Fruit fly (Drosophila melanogaster) whole organism, prepupa: Measurements from ENCODE around the gene prt.

Experiments
- Blimp-1 ChIP-seq: fragments of 200-800 bp; sonication (Bioruptor generic); optimal IDR thresholded peaks from 3 replicates; lab custom pipeline; 2017; ENCODE audit warnings: missing biosample characterization, missing genetic modification characterization, mild to moderate bottlenecking, moderate library complexity, missing genetic modification reagents
- CG10631 ChIP-seq: fragments of 200-800 bp; sonication (Bioruptor generic); optimal IDR thresholded peaks from 2 replicates; lab custom pipeline; 2016; ENCODE audit warnings: missing biosample characterization, missing genetic modification characterization
- CG10669 ChIP-seq: fragments of 200-800 bp; sonication (Bioruptor generic); optimal IDR thresholded peaks from 3 replicates; lab custom pipeline; 2018; ENCODE audit warnings: missing biosample characterization, mild to moderate bottlenecking, missing genetic modification characterization, moderate library complexity
- CG11294 ChIP-seq: fragments of 200-800 bp; sonication (Bioruptor generic); IDR thresholded peaks from 2 replicates; pipeline ENCODE4 v1.3.6; 2022; ENCODE audit warnings: missing biosample characterization, missing genetic modification characterization
- CG11762 ChIP-seq: fragments of 200-800 bp; sonication (Bioruptor generic); optimal IDR thresholded peaks from 3 replicates; lab custom pipeline; 2016; ENCODE audit warnings: missing biosample characterization, missing genetic modification characterization; ENCODE audit not compliant: insufficient read depth
- CG11902 ChIP-seq: fragments of 200-800 bp; sonication (Bioruptor generic); optimal IDR thresholded peaks from 3 replicates; lab custom pipeline; 2016; ENCODE audit warnings: missing biosample characterization, missing genetic modification characterization
- CG1621 ChIP-seq: fragments of 200-800 bp; sonication (Bioruptor generic); optimal IDR thresholded peaks from 3 replicates; lab custom pipeline; 2018; ENCODE audit warnings: missing biosample characterization, mild to moderate bottlenecking, missing genetic modification characterization
- CG16779 ChIP-seq: fragments of 200-800 bp; sonication (Bioruptor generic); optimal IDR thresholded peaks from 3 replicates; lab custom pipeline; 2017; ENCODE audit warnings: missing biosample characterization, mild to moderate bottlenecking, missing genetic modification characterization
- CG3032 ChIP-seq: fragments of 200-800 bp; optimal IDR thresholded peaks from 2 replicates; lab custom pipeline; 2019; ENCODE audit warnings: missing biosample characterization, mild to moderate bottlenecking, missing genetic modification characterization, moderate library complexity
- CG31627 ChIP-seq: fragments of 200-800 bp; sonication (Bioruptor generic); optimal IDR thresholded peaks from 3 replicates; lab custom pipeline; 2016; ENCODE audit warnings: missing biosample characterization, missing genetic modification characterization
- CG34406 ChIP-seq: fragments of 200-800 bp; sonication (Bioruptor generic); optimal IDR thresholded peaks from 3 replicates; lab custom pipeline; 2016; ENCODE audit warnings: missing biosample characterization, missing genetic modification characterization
- CG3919 ChIP-seq: fragments of 200-800 bp; sonication (Bioruptor generic); optimal IDR thresholded peaks from 3 replicates; lab custom pipeline; 2016; ENCODE audit warnings: missing biosample characterization, missing genetic modification characterization
- CG6163 ChIP-seq: fragments of 200-800 bp; sonication (Bioruptor generic); IDR thresholded peaks from 3 replicates; pipeline ENCODE4 v1.3.6; 2022; ENCODE audit warnings: missing biosample characterization, missing genetic modification characterization
- CG6276 ChIP-seq: fragments of 200-800 bp; sonication (Bioruptor generic); optimal IDR thresholded peaks from 2 replicates; lab custom pipeline; 2017; ENCODE audit warnings: missing biosample characterization, mild to moderate bottlenecking, missing genetic modification characterization
- CG6792 ChIP-seq: fragments of 200-800 bp; sonication (Bioruptor generic); optimal IDR thresholded peaks from 3 replicates; lab custom pipeline; 2016; ENCODE audit warnings: missing biosample characterization, missing genetic modification characterization
- CG6808 ChIP-seq: fragments of 200-800 bp; sonication (Bioruptor generic); optimal IDR thresholded peaks from 3 replicates; lab custom pipeline; 2017; ENCODE audit warnings: missing biosample characterization, missing genetic modification characterization, mild to moderate bottlenecking, moderate library complexity, missing genetic modification reagents
- CG6854 ChIP-seq: fragments of 200-800 bp; sonication (Bioruptor generic); optimal IDR thresholded peaks from 2 replicates; lab custom pipeline; 2017; ENCODE audit warnings: missing biosample characterization, mild to moderate bottlenecking, missing genetic modification characterization
- CG7368 ChIP-seq: fragments of 200-800 bp; sonication (Bioruptor generic); optimal IDR thresholded peaks from 3 replicates; lab custom pipeline; 2016; ENCODE audit warnings: missing biosample characterization, missing genetic modification characterization
- CG8119 ChIP-seq: fragments of 200-800 bp; sonication (Bioruptor generic); IDR thresholded peaks from 3 replicates; pipeline ENCODE4 v1.3.6; 2022; ENCODE audit warnings: missing biosample characterization, missing genetic modification characterization
- CG8632 ChIP-seq: fragments of 200-800 bp; sonication (Bioruptor generic); optimal IDR thresholded peaks from 3 replicates; lab custom pipeline; 2016; ENCODE audit warnings: missing biosample characterization, missing genetic modification characterization
- CG9139 ChIP-seq: fragments of 200-800 bp; sonication (Bioruptor generic); optimal IDR thresholded peaks from 3 replicates; lab custom pipeline; 2017; ENCODE audit warnings: missing biosample characterization, mild to moderate bottlenecking, missing genetic modification characterization
- Eip75B ChIP-seq: fragments of 200-800 bp; sonication (Bioruptor generic); optimal IDR thresholded peaks from 3 replicates; lab custom pipeline; 2016; ENCODE audit warnings: missing biosample characterization, missing genetic modification characterization
- Eip78C ChIP-seq: fragments of 200-800 bp; sonication (Bioruptor generic); peaks from one replicate; lab custom pipeline; 2016; ENCODE audit warnings: missing biosample characterization, missing genetic modification characterization
- Ets21C ChIP-seq: fragments of 200-800 bp; sonication (Bioruptor generic); optimal IDR thresholded peaks from 3 replicates; lab custom pipeline; 2016; ENCODE audit warnings: missing biosample characterization, missing genetic modification characterization
- Ets96B ChIP-seq: fragments of 200-800 bp; optimal IDR thresholded peaks from 2 replicates; lab custom pipeline; 2019; ENCODE audit warnings: missing biosample characterization, mild to moderate bottlenecking, missing genetic modification characterization, moderate library complexity
- Hr38 ChIP-seq: sonication (Bioruptor generic); optimal IDR thresholded peaks from 2 replicates; lab custom pipeline; 2016; ENCODE audit warnings: missing biosample characterization, missing genetic modification characterization
- Hr39 ChIP-seq: fragments of 200-800 bp; sonication (Bioruptor generic); optimal IDR thresholded peaks from 2 replicates; lab custom pipeline; 2016; ENCODE audit warnings: missing biosample characterization, missing genetic modification characterization
- Hr4 ChIP-seq: fragments of 200-800 bp; sonication (Bioruptor generic); optimal IDR thresholded peaks from 3 replicates; lab custom pipeline; 2016; ENCODE audit warnings: missing biosample characterization, missing genetic modification characterization
- Lpt ChIP-seq: fragments of 200-800 bp; sonication (Bioruptor generic); optimal IDR thresholded peaks from 3 replicates; lab custom pipeline; 2016; ENCODE audit warnings: missing biosample characterization, missing genetic modification characterization
- OdsH ChIP-seq: fragments of 200-800 bp; sonication (Bioruptor generic); optimal IDR thresholded peaks from 3 replicates; lab custom pipeline; 2016; ENCODE audit warnings: missing biosample characterization, missing genetic modification characterization
- Sox102F ChIP-seq: fragments of 200-800 bp; sonication (Bioruptor generic); optimal IDR thresholded peaks from 2 replicates; lab custom pipeline; 2016; ENCODE audit warnings: missing biosample characterization, mild to moderate bottlenecking, missing genetic modification characterization
- Sox14 ChIP-seq: fragments of 200-800 bp; sonication (Bioruptor generic); optimal IDR thresholded peaks from 3 replicates; lab custom pipeline; 2016; ENCODE audit warnings: missing biosample characterization, missing genetic modification characterization
- Sox15 ChIP-seq: fragments of 200-800 bp; sonication (Bioruptor generic); optimal IDR thresholded peaks from 3 replicates; lab custom pipeline; 2016; ENCODE audit warnings: missing biosample characterization, missing genetic modification characterization
- achi ChIP-seq: fragments of 200-800 bp; sonication (Bioruptor generic); optimal IDR thresholded peaks from 3 replicates; lab custom pipeline; 2016; ENCODE audit warnings: missing biosample characterization, missing genetic modification characterization
- acj6 ChIP-seq: fragments of 200-800 bp; sonication (Bioruptor generic); optimal IDR thresholded peaks from 3 replicates; lab custom pipeline; 2016; ENCODE audit warnings: missing biosample characterization, missing genetic modification characterization
- eg ChIP-seq: fragments of 200-800 bp; sonication (Bioruptor generic); IDR thresholded peaks from 3 replicates; pipeline ENCODE4 v1.3.6; 2022; ENCODE audit warnings: missing biosample characterization, missing genetic modification characterization
- esn ChIP-seq: fragments of 200-800 bp; sonication (Bioruptor generic); optimal IDR thresholded peaks from 2 replicates; lab custom pipeline; 2016; ENCODE audit warnings: missing biosample characterization, mild to moderate bottlenecking, missing genetic modification characterization, moderate library complexity
- fd59A ChIP-seq: fragments of 200-800 bp; sonication (Bioruptor generic); optimal IDR thresholded peaks from 2 replicates; lab custom pipeline; 2017; ENCODE audit warnings: missing biosample characterization, mild to moderate bottlenecking, missing genetic modification characterization, missing genetic modification reagents
- fd85E ChIP-seq: fragments of 200-800 bp; sonication (Bioruptor generic); optimal IDR thresholded peaks from 3 replicates; lab custom pipeline; 2016; ENCODE audit warnings: missing biosample characterization, missing genetic modification characterization
- fkh ChIP-seq: fragments of 200-800 bp; sonication (Bioruptor generic); optimal IDR thresholded peaks from 3 replicates; lab custom pipeline; 2017; ENCODE audit warnings: missing biosample characterization, mild to moderate bottlenecking, missing genetic modification characterization, moderate library complexity
- net ChIP-seq: fragments of 200-800 bp; sonication (Bioruptor generic); optimal IDR thresholded peaks from 3 replicates; lab custom pipeline; 2016; ENCODE audit warnings: missing biosample characterization, missing genetic modification characterization
- pdm3 ChIP-seq: fragments of 200-800 bp; sonication (Bioruptor generic); optimal IDR thresholded peaks from 3 replicates; lab custom pipeline; 2016; ENCODE audit warnings: missing biosample characterization, missing genetic modification characterization
- spab ChIP-seq: fragments of 200-800 bp; sonication (Bioruptor generic); optimal IDR thresholded peaks from 2 replicates; lab custom pipeline; 2017; ENCODE audit warnings: missing biosample characterization, mild to moderate bottlenecking, missing genetic modification characterization, missing genetic modification reagents
- ss ChIP-seq, 2 experiments: fragments of 200-800 bp; sonication (Bioruptor generic); optimal IDR thresholded peaks; 2 replicates in 1 of 2; 3 replicates in 1 of 2; lab custom pipeline; 2017 to 2018; ENCODE audit warnings: mild to moderate bottlenecking in 2 of 2, missing biosample characterization in 2 of 2, missing genetic modification characterization in 2 of 2, moderate library complexity in 1 of 2
- topi ChIP-seq: fragments of 200-800 bp; sonication (Bioruptor generic); optimal IDR thresholded peaks from 3 replicates; lab custom pipeline; 2016; ENCODE audit warnings: missing biosample characterization, missing genetic modification characterization

The prt gene

DNA sequence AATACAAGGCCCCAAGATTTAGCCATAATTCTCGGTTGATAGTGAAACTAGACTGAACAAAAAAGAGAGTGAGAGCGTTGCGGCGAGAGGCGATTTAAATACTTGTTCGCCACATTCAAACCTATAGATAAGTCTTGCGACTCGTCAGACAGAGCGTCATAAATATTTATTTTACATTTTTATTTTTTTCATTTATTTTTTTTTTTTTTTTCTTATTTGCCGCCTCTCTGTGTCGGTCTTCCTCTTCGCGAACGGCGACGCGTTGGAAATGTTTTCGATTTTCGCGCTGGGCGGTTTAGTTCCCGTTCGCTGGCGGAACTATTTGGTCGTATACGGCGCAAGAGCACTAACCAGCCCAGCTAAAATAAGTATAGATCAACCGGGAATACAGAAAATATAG is 29.3 kb upstream of the prt start (continued):
- TF ChIP-seq CG6276 (GFP tag; lab: Kevin White, UChicago) (peak; percentile 49), ss (GFP tag; optimal IDR thresholded peaks at IDR 0.05; lab: Kevin White, UChicago) (peak; percentile 60 to 77), CG8119 (GFP tag; lab: Robert Waterston, UW) (peak; percentile 74; the same call in 2 of the 3 replicates), CG11762 (GFP tag; lab: Kevin White, UChicago) (no peak), Blimp-1 (GFP tag; lab: Kevin White, UChicago) (no peak), CG10669 (GFP tag; lab: Kevin White, UChicago) (peak; percentile 44), fkh (GFP tag; lab: Kevin White, UChicago) (peak; percentile 12)

DNA sequence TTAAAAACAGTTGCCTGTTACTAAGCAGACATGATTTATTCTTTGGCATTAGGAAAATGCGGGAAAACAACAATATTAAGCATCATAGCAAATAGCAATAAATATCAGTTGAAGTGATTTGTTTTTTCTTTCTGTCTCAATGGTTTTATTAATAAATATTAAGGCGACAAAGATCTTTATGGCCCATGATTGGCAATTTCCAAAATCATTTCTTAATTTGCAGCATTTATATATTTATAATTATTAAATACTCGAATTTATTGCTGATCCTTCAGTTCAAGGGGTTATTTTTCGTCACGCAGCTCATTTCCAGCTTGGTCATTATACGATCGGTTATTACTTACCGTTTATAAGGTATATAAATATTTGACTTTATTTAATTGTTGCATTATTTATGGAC is 28.8 kb upstream of the prt start:
- TF ChIP-seq Ets21C (GFP tag; lab: Kevin White, UChicago) (no peak), CG3032 (tag; lab: Kevin White, UChicago) (no peak), CG7368 (GFP tag; lab: Kevin White, UChicago) (no peak), CG31627 (GFP tag; lab: Kevin White, UChicago) (no peak), net (no peak), CG16779 (tag; lab: Kevin White, UChicago) (no peak), CG1621 (no peak), fd85E (GFP tag; lab: Kevin White, UChicago) (no peak), CG11902 (GFP tag; lab: Kevin White, UChicago) (no peak), CG9139 (GFP tag; lab: Kevin White, UChicago) (no peak), Hr39 (GFP tag; lab: Kevin White, UChicago) (no peak), CG6854 (GFP tag; lab: Kevin White, UChicago) (no peak), Lpt (no peak), CG34406 (no peak), Sox102F (GFP tag; lab: Kevin White, UChicago) (no peak), fd59A (GFP tag; lab: Kevin White, UChicago) (no peak)
- TF ChIP-seq, all 60 proteins: peak for 0

DNA sequence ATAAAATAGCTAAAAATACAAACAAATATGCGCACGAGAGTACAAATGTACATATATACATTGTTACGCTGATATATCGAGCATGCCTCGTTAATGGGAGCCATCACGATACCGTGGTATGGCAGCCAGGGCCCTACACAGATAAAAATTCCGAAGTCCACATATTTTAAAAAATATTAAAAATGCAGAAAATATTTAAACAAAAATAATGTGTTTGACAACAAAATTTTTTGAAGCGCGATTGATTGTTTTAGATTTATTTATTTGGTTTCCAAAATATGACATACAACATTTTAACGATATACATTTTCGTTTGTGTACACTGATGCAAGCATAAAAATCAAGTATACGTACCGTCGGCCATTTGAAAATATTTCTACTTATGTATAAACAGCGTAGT is 27.9 kb upstream of the prt start:
- TF ChIP-seq CG9139 (GFP tag; lab: Kevin White, UChicago) = no peak
- TF ChIP-seq net = peak; percentile 79
- peak; percentile 55 for TF ChIP-seq CG10669 (GFP tag; lab: Kevin White, UChicago)
- peak; percentile 69 for TF ChIP-seq Sox102F (GFP tag; lab: Kevin White, UChicago)
- TF ChIP-seq Hr4 (GFP tag; lab: Kevin White, UChicago) = peak; percentile 80
- TF ChIP-seq CG1621 = peak; percentile 16
- TF ChIP-seq pdm3 (GFP tag; lab: Kevin White, UChicago) = peak; percentile 74
- no peak for TF ChIP-seq Hr38
- TF ChIP-seq CG11762 (GFP tag; lab: Kevin White, UChicago) = peak; percentile 5
- peak; percentile 23 for TF ChIP-seq spab (GFP tag; lab: Kevin White, UChicago)
- peak; percentile 61 for TF ChIP-seq CG6808
- peak; percentile 76 for TF ChIP-seq OdsH (GFP tag; lab: Kevin White, UChicago)
- TF ChIP-seq achi (GFP tag; lab: Kevin White, UChicago) = peak; percentile 69
- TF ChIP-seq CG3919 (GFP tag; lab: Kevin White, UChicago) = peak; percentile 65
- peak; percentile 47 for TF ChIP-seq Lpt
- peak; percentile 54 for TF ChIP-seq CG3032 (tag; lab: Kevin White, UChicago)
- TF ChIP-seq CG8632 (GFP tag; lab: Kevin White, UChicago) = peak; percentile 53
- TF ChIP-seq CG6163 (GFP tag; lab: Robert Waterston, UW) = peak; percentile 78
- peak; percentile 20 for TF ChIP-seq fd59A (GFP tag; lab: Kevin White, UChicago)
- peak; percentile 65 for TF ChIP-seq Hr39 (GFP tag; lab: Kevin White, UChicago)
- TF ChIP-seq Sox15 (GFP tag; lab: Kevin White, UChicago) = peak; percentile 43
- TF ChIP-seq CG6854 (GFP tag; lab: Kevin White, UChicago) = no peak
- peak; percentile 60 for TF ChIP-seq CG10631
- TF ChIP-seq CG7368 (GFP tag; lab: Kevin White, UChicago) = peak; percentile 46
- TF ChIP-seq Eip75B = peak; percentile 67
- peak; percentile 75 for TF ChIP-seq CG6276 (GFP tag; lab: Kevin White, UChicago)
- no peak for TF ChIP-seq Blimp-1 (GFP tag; lab: Kevin White, UChicago)
- TF ChIP-seq CG11294 (GFP tag; lab: Robert Waterston, UW) = peak; percentile 70
- peak; percentile 66 for TF ChIP-seq Sox14 (GFP tag; lab: Kevin White, UChicago)
- peak; percentile 62 for TF ChIP-seq topi (GFP tag; lab: Kevin White, UChicago)
- TF ChIP-seq CG34406 = peak; percentile 61
- TF ChIP-seq Eip78C (GFP tag; lab: Kevin White, UChicago) = peak; percentile 93
- peak; percentile 62 for TF ChIP-seq Ets96B (tag; lab: Kevin White, UChicago)
- peak; percentile 61 for TF ChIP-seq CG6792 (GFP tag; lab: Kevin White, UChicago)
- peak; percentile 63 for TF ChIP-seq acj6 (GFP tag; lab: Kevin White, UChicago)
- peak; percentile 86 for TF ChIP-seq eg (GFP tag; lab: Robert Waterston, UW)
- peak; percentile 78 for TF ChIP-seq esn (GFP tag; lab: Kevin White, UChicago)
- TF ChIP-seq fd85E (GFP tag; lab: Kevin White, UChicago) = peak; percentile 20
